Fruit fly (Drosophila melanogaster): ENCODE data around the gene CG34238.

DNA sequence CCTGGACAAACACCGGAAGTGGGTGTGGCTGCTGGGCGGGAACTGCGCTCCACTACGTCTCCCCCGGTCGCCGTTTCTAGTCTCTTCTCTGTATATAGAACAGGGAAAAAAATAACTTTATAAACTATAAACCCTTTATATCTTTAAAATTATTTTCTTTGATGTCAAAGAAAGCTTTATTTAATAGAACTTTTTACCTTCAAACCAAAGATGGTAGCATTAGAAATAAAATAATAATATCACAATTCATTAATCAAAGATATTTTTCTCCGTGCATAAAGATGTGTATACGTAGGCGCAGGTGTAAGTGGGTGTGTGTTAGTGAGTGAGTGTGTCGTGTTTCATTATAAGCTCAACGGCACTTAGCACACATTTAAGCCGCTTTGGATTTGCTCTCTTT, 26.8 kb upstream of the CG34238 start:
- TF ChIP-seq ey (GFP tag; optimal IDR thresholded peaks at IDR 0.05) (no peak), N (GFP tag; optimal IDR thresholded peaks at IDR 0.05) (no peak), psq (GFP tag; optimal IDR thresholded peaks at IDR 0.05) (no peak)

Data from whole organism, wandering third instar larva.